Worm (Caenorhabditis elegans) whole organism, L4/young adult: ENCODE measurements around the gene srt-59.

Experiments
- dao-5 ChIP-seq: sonication (generic microtip); optimal IDR thresholded peaks from 2 replicates; lab custom pipeline; 2016; ENCODE audit warnings: missing genotype, missing genetic modification characterization, moderate library complexity, missing compliant biosample characterization
- him-1 ChIP-seq: sonication (generic microtip); optimal IDR thresholded peaks from 2 replicates; lab custom pipeline; 2016; ENCODE audit warnings: missing genotype, missing genetic modification reagents, missing genetic modification characterization, missing compliant biosample characterization

ce11 chrIV:604817-605216, 3.3 kb upstream of the srt-59 start:
- TF ChIP-seq him-1 (tag; lab: Kevin White, UChicago) (no peak), dao-5 (tag; lab: Kevin White, UChicago) (no peak)
